Worm (Caenorhabditis elegans): ENCODE results near the gene zip-1.
"Not testable (repeated sequence)": the region's sequence is repeated elsewhere in the genome, so short reads cannot be mapped to it uniquely, and the experiment has no call there.

zip-1 gene

DNA sequence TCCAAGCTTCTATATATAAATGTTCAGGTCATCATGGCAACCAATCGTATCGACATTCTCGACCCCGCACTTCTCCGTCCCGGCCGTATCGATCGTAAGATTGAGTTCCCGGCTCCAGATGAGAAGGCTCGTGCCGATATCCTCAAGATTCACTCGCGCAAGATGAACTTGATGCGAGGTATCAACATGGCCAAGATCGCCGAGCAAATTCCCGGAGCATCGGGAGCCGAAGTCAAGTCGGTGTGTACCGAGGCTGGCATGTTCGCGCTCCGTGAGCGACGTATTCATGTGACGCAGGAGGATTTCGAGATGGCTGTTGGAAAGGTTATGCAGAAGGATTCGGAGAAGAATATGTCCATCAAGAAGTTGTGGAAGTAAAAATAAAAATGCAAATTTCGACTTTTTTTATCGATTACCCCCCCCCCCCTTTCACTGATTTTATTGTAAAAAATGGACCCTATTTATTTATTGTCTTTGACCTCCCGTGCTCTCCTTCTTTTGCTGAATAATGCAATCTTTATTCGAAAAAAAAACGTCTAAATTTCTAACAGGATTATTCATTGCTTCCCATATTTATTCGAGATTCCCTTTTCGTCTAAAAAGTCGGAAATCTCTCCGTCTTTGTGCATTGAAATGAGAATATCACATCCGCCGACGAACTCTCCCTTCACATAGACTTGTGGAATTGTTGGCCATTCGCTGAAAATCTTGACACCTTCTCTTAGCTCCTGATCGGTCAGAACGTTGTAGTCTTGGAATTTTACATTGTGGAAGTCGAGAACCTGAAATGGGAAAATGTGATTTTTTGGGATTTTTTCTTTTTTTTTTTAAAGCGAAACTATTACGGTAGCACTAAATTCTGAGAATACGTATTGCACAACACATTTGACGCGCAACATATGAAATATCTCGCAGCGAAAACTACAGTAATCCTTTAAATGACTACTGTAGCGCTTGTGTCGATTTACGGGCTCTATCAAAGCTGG lies 38.8 kb downstream of the zip-1 start:
- no peak for TF ChIP-seq him-1 (tag; optimal IDR thresholded peaks at IDR 0.05)
- TF ChIP-seq W03F9.2 (tag; optimal IDR thresholded peaks at IDR 0.05), result no peak
- TF ChIP-seq dao-5 (tag; optimal IDR thresholded peaks at IDR 0.05), result no peak

- TF ChIP-seq him-1 (tag; optimal IDR thresholded peaks at IDR 0.05) (no peak), W03F9.2 (tag; optimal IDR thresholded peaks at IDR 0.05) (no peak), dao-5 (tag; optimal IDR thresholded peaks at IDR 0.05) (no peak)
Measured at ce11 chrIII:12373306-12373705, 39.8 kb downstream of the zip-1 start.

DNA sequence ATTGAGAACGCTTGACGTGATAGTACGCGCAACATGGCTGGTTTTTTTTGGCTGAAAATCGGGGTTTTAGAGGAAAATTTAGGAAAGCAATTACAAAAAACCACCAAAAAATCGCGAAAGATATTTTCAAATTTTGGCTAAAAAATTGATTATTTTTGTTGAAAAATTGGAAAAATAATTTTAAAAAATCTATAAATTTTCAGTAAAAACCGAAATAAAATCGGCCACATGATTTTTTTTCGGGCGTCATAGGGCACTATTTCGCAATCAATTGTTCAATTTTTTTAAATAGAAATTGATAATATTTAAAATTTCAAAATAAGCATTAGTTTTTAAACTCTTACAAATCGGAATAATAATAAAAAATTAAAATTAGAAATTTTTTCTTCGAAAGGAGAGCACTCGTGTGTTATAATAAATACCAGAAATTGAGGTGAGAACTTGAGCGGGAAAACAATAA lies 40.3 kb downstream of the zip-1 start, which contains the start of gene glrx-5:
TSS of gene glrx-5 (minus strand) at position 51 of the 460 bp plus-strand sequence.
- no peak for TF ChIP-seq dao-5 (tag; optimal IDR thresholded peaks at IDR 0.05)
- no peak for TF ChIP-seq W03F9.2 (tag; optimal IDR thresholded peaks at IDR 0.05)

DNA sequence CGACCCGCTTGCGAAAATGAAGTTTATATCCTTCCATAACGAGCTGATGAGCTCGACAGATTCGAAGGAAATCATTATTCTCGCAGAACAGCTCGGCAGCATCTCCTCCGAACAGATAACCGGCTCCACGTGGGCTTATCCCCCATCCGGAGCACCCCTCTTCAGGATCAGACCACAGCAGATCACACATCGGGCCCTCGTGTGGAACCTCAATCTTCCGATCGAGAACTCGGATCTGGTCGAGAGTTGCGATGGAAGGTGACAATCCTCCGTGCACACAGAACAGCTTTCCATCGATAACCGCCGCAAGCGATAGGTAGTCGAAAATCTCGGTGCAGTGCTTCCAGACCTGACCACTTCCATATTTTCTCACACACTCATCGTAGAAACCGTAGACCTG lies 42.1 kb downstream of the zip-1 start:
- TF ChIP-seq dao-5 (tag; optimal IDR thresholded peaks at IDR 0.05) (no peak), W03F9.2 (tag; optimal IDR thresholded peaks at IDR 0.05) (no peak), him-1 (tag; optimal IDR thresholded peaks at IDR 0.05) (no peak)

DNA sequence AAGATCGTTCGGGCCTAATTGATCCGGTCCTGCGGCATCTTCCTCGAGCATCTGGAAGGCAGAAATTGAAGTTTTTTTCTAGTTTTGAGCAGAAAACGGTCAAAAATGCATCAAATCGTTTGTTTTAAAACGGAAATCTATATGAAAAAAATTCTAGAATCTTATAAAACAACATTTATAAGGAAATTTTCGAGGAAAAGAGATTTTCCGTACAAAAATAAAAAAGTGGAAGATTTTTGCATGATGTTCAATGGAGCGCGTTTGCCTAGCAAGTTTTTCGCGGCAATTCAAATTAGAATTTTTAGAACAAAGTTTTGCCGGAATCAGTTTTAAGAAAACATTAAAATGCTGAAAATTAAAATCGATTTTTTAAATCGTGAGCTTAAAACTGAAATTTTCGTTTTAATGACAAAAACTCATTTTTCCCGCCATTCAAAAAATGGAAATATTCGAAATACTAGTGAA lies 43.7 kb downstream of the zip-1 start, which contains the start of gene pph-4.2:
TSS of gene pph-4.2 (minus strand) at position 51 of the 465 bp plus-strand sequence.
- no peak for TF ChIP-seq dao-5 (tag; optimal IDR thresholded peaks at IDR 0.05)
- TF ChIP-seq him-1 (tag; optimal IDR thresholded peaks at IDR 0.05), result no peak
- TF ChIP-seq W03F9.2 (tag; optimal IDR thresholded peaks at IDR 0.05), result peak; percentile 9

DNA sequence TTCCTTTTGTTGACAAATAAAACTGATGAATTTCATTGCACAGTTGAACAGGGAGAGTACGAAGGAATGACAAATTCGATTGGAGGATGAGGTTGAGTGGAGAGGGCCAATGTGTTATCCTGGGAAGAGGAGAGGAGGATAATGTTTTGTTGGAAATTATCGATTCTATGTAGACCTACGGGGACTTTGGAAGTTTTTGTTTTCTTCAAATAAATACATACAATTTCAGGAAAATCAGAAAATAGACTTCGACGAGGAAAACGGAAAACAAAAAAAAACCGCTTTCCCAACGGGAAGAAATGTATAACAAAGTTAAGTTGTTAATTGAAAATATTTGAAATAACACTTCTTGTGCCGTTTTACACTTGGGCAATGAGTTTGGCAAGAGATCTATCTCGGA lies 50.2 kb downstream of the zip-1 start, which contains the start of gene Y49E10.4:
TSS of gene Y49E10.4 (minus strand) at position 101 of the 400 bp plus-strand sequence.
- not testable (repeated sequence) for TF ChIP-seq dao-5, him-1, W03F9.2 (tag; optimal IDR thresholded peaks at IDR 0.05)

- not testable (repeated sequence) for TF ChIP-seq W03F9.2, dao-5, him-1 (tag; optimal IDR thresholded peaks at IDR 0.05)
Measured at ce11 chrIII:12386597-12386996, 53.1 kb downstream of the zip-1 start, which contains the start of gene Y49E10.30. TSS of gene Y49E10.30 (plus strand) at chrIII:12386897.

DNA sequence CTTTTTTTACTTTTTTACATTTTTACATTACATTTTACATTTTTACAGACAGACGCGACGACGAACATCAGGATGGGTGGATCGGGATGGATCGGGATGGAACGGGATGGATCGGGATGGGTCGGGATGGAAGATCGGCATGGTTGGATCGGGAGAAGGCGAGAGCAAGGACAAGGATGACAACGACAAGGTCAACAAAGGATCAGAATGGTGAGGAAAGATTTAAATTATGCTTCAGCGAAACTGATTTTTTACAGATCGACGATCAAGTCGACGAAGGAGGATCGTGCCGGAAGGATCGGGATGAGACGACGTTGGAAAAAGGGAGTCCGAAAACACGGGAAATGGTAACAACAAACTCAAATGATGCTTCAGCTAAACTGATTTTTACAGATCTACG lies 54.6 kb downstream of the zip-1 start:
- no peak for TF ChIP-seq W03F9.2 (tag; optimal IDR thresholded peaks at IDR 0.05)
- TF ChIP-seq dao-5 (tag; optimal IDR thresholded peaks at IDR 0.05), result no peak
- no peak for TF ChIP-seq him-1 (tag; optimal IDR thresholded peaks at IDR 0.05)
